Fruit fly (Drosophila melanogaster): ENCODE data around the gene RabX4.
A peak's percentile ranks its signal among the peaks of the same experiment; 100 is the strongest.

The RabX4 gene

dm6 chr3R:24862065-24862464 is 33.9 kb upstream of the RabX4 start, which contains the start of gene CG13640:
TSS of gene CG13640 (minus strand) at chr3R:24862165.
- no peak for TF ChIP-seq dac (GFP tag; optimal IDR thresholded peaks at IDR 0.05)
- no peak for TF ChIP-seq CG31627 (GFP tag; optimal IDR thresholded peaks at IDR 0.05)
- TF ChIP-seq cyc (GFP tag; optimal IDR thresholded peaks at IDR 0.05), result no peak
- TF ChIP-seq Blimp-1 (GFP tag; optimal IDR thresholded peaks at IDR 0.05), result no peak
- TF ChIP-seq CG3919 (GFP tag; optimal IDR thresholded peaks at IDR 0.05), result no peak
- no peak for TF ChIP-seq Ets96B (tag; optimal IDR thresholded peaks at IDR 0.05)
- TF ChIP-seq CG10631 (GFP tag; optimal IDR thresholded peaks at IDR 0.05), result no peak
- no peak for TF ChIP-seq CG11762 (GFP tag; optimal IDR thresholded peaks at IDR 0.05; ENCODE audit: insufficient read depth)
- no peak for TF ChIP-seq Hr4 (GFP tag; optimal IDR thresholded peaks at IDR 0.05)
- no peak for TF ChIP-seq fkh (GFP tag; optimal IDR thresholded peaks at IDR 0.05)
- TF ChIP-seq CG10669 (GFP tag; optimal IDR thresholded peaks at IDR 0.05), result no peak

dm6 chr3R:24860316-24860826 is 32.2 kb upstream of the RabX4 start, which contains the start of gene CG13639:
TSS of gene CG13639 (minus strand) at chr3R:24860366.
- TF ChIP-seq Ets96B (tag; optimal IDR thresholded peaks at IDR 0.05), result no peak
- TF ChIP-seq CG4318 (GFP tag; optimal IDR thresholded peaks at IDR 0.05), result no peak
- TF ChIP-seq CG8632 (GFP tag; optimal IDR thresholded peaks at IDR 0.05), result no peak
- no peak for TF ChIP-seq CG1621 (tag; optimal IDR thresholded peaks at IDR 0.05)
- no peak for TF ChIP-seq Eip93F (GFP tag; optimal IDR thresholded peaks at IDR 0.05)
- peak; percentile 69 for TF ChIP-seq Eip78C (GFP tag)
- peak; percentile 27 for TF ChIP-seq CG9139 (GFP tag; optimal IDR thresholded peaks at IDR 0.05)
- TF ChIP-seq CG16779 (tag; optimal IDR thresholded peaks at IDR 0.05), result no peak
- 0 out of 3 replicates have a peak, but pooled peaks have one; percentile 24 for TF ChIP-seq CG6163 (GFP tag; IDR thresholded peaks at IDR 0.05)
- no peak for TF ChIP-seq svp (GFP tag)
- no peak for TF ChIP-seq CG34406 (GFP tag; optimal IDR thresholded peaks at IDR 0.05)
- TF ChIP-seq ss (GFP tag; optimal IDR thresholded peaks at IDR 0.05), result peak in 1 of 2 experiments; percentile 51

- TF ChIP-seq Eip75B (GFP tag; optimal IDR thresholded peaks at IDR 0.05) (no peak), eg (GFP tag; IDR thresholded peaks at IDR 0.05) (no peak), lz (GFP tag; optimal IDR thresholded peaks at IDR 0.05) (no peak), CG6276 (GFP tag; optimal IDR thresholded peaks at IDR 0.05) (no peak), CG3032 (tag; optimal IDR thresholded peaks at IDR 0.05) (no peak), Eip93F (GFP tag; optimal IDR thresholded peaks at IDR 0.05) (no peak), CG34406 (GFP tag; optimal IDR thresholded peaks at IDR 0.05) (no peak), CG3919 (GFP tag; optimal IDR thresholded peaks at IDR 0.05) (no peak), fd59A (GFP tag; optimal IDR thresholded peaks at IDR 0.05) (no peak), Smox (GFP tag; optimal IDR thresholded peaks at IDR 0.05) (no peak), cyc (GFP tag; optimal IDR thresholded peaks at IDR 0.05) (no peak), fkh (GFP tag; optimal IDR thresholded peaks at IDR 0.05) (no peak), CG32006 (GFP tag; optimal IDR thresholded peaks at IDR 0.05) (no peak)
Observed at dm6 chr3R:24859701-24860100, 31.5 kb upstream of the RabX4 start, which contains the start of gene ppk22. TSS of gene ppk22 (minus strand) at chr3R:24859801.

dm6 chr3R:24857459-24857858 is 29.2 kb upstream of the RabX4 start, which contains the start of gene CAH4:
TSS of gene CAH4 (minus strand) at chr3R:24857559.
- no peak for TF ChIP-seq CG8632 (GFP tag; optimal IDR thresholded peaks at IDR 0.05)
- TF ChIP-seq CG11902 (GFP tag; optimal IDR thresholded peaks at IDR 0.05), result no peak
- no peak for TF ChIP-seq CG7368 (GFP tag; optimal IDR thresholded peaks at IDR 0.05)
- no peak for TF ChIP-seq spab (GFP tag; optimal IDR thresholded peaks at IDR 0.05)
- TF ChIP-seq CG1621 (tag; optimal IDR thresholded peaks at IDR 0.05), result no peak
- TF ChIP-seq Blimp-1 (GFP tag; optimal IDR thresholded peaks at IDR 0.05), result no peak
- no peak for TF ChIP-seq salr (GFP tag; optimal IDR thresholded peaks at IDR 0.05)
- no peak for TF ChIP-seq Ets96B (tag; optimal IDR thresholded peaks at IDR 0.05)
- no peak for TF ChIP-seq eg (GFP tag; IDR thresholded peaks at IDR 0.05)
- TF ChIP-seq CG32006 (GFP tag; optimal IDR thresholded peaks at IDR 0.05), result no peak
- TF ChIP-seq CG4318 (GFP tag; optimal IDR thresholded peaks at IDR 0.05), result no peak
- TF ChIP-seq CG6854 (GFP tag; optimal IDR thresholded peaks at IDR 0.05), result no peak
- no peak for TF ChIP-seq Smox (GFP tag; optimal IDR thresholded peaks at IDR 0.05)
- no peak for TF ChIP-seq Eip78C (GFP tag)
- no peak for TF ChIP-seq CG15336 (GFP tag; IDR thresholded peaks at IDR 0.05)
- TF ChIP-seq CG6163 (GFP tag; IDR thresholded peaks at IDR 0.05), result no peak
- TF ChIP-seq CG34406 (GFP tag; optimal IDR thresholded peaks at IDR 0.05), result no peak
- TF ChIP-seq OdsH (GFP tag; optimal IDR thresholded peaks at IDR 0.05), result no peak

Data from whole organism, prepupa.